Worm (Caenorhabditis elegans): ENCODE data around the gene H17B01.2.

H17B01.2 gene

DNA sequence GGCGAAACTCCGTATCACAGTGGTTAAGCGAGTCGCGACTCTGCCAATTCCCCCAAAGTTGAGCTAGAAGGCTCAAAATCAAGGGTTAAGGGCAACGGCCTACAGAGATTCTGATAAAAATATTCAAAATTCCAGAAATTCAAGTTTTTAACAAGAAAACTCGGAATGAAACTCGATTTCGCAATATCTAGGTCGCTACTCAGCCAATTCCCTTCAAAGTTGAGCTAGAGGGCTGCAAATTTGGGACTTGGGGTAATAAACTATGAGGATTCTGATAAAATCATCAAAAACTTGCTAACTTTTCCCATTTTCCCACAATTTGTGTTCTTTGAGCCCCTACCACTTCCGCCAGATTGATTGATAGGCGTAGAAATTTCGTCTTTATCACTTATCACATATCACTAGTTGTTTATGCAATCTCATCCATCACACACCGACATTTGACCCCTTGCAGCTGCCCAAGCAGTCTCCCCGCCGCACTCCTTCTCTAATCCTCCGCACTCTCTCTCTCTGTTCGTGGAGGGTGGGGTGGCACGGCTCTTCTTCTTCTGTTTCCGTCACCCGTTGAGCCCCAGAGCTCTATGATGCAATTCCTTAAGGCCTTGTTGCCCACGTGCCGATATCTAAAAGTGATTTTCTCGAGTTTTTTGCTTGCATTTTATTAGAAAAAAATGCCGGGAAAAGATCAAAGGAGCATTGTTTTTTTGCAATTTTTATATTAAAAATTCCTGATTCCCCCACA, 31.4 kb downstream of the H17B01.2 start (continued):
- TF ChIP-seq let-607 (tag; optimal IDR thresholded peaks at IDR 0.05) (no peak), ceh-40 (GFP tag; IDR thresholded peaks at IDR 0.05) (no peak), dpl-1 (GFP tag; optimal IDR thresholded peaks at IDR 0.05) (no peak)

- TF ChIP-seq hrde-1 (tag; optimal IDR thresholded peaks at IDR 0.05; ENCODE audit: borderline replicate concordance) (no peak), lsy-27 (tag; optimal IDR thresholded peaks at IDR 0.05; ENCODE audit: borderline replicate concordance, insufficient read depth) (no peak), ZK185.1 (tag; optimal IDR thresholded peaks at IDR 0.05; ENCODE audit: poor library complexity, severe bottlenecking) (no peak), F22D6.2 (tag; optimal IDR thresholded peaks at IDR 0.05) (no peak), ztf-22 (GFP tag; optimal IDR thresholded peaks at IDR 0.05) (no peak), lag-1 (GFP tag; IDR thresholded peaks at IDR 0.05) (no peak), mel-28 (tag; optimal IDR thresholded peaks at IDR 0.05; ENCODE audit: borderline replicate concordance) (no peak), F57A8.1 (GFP tag; optimal IDR thresholded peaks at IDR 0.05) (no peak), ztf-26 (tag; optimal IDR thresholded peaks at IDR 0.05) (no peak), mes-4 (tag; optimal IDR thresholded peaks at IDR 0.05) (no peak), efl-1 (GFP tag; optimal IDR thresholded peaks at IDR 0.05) (no peak), aptf-3 (GFP tag; IDR thresholded peaks at IDR 0.05) (no peak), nhr-120 (GFP tag; IDR thresholded peaks at IDR 0.05) (no peak), ztf-3 (GFP tag; optimal IDR thresholded peaks at IDR 0.05) (no peak), ztf-25 (GFP tag; IDR thresholded peaks at IDR 0.05) (no peak), ztf-6 (GFP tag; IDR thresholded peaks at IDR 0.05) (no peak), nfya-1 (tag; optimal IDR thresholded peaks at IDR 0.05; ENCODE audit: borderline replicate concordance, insufficient read depth) (no peak), die-1 (tag; optimal IDR thresholded peaks at IDR 0.05) (no peak), ceh-40 (GFP tag; IDR thresholded peaks at IDR 0.05) (no peak), madf-6 (GFP tag; IDR thresholded peaks at IDR 0.05) (no peak)
Observed at ce11 chrII:1503663-1504062, 33.3 kb downstream of the H17B01.2 start.

ce11 chrII:1504266-1504665, 33.9 kb downstream of the H17B01.2 start, which contains the start of gene fdgt-1:
TSS of gene fdgt-1 (plus strand) at chrII:1504566.
- TF ChIP-seq unc-62 (GFP tag; optimal IDR thresholded peaks at IDR 0.05) (no peak), F57C9.4 (tag; optimal IDR thresholded peaks at IDR 0.05) (no peak), ceh-79 (tag; optimal IDR thresholded peaks at IDR 0.05) (no peak), snpc-3.4 (tag; optimal IDR thresholded peaks at IDR 0.05) (no peak), ceh-40 (GFP tag; IDR thresholded peaks at IDR 0.05) (no peak), ets-4 (GFP tag; optimal IDR thresholded peaks at IDR 0.05) (no peak), nfya-2 (GFP tag; IDR thresholded peaks at IDR 0.05) (no peak), ceh-27 (GFP tag; optimal IDR thresholded peaks at IDR 0.05) (no peak), aptf-3 (GFP tag; IDR thresholded peaks at IDR 0.05) (no peak), unc-130 (GFP tag; optimal IDR thresholded peaks at IDR 0.05) (no peak), F22D6.2 (tag; optimal IDR thresholded peaks at IDR 0.05) (no peak), ZK185.1 (tag; optimal IDR thresholded peaks at IDR 0.05; ENCODE audit: poor library complexity, severe bottlenecking) (no peak), rpc-1 (optimal IDR thresholded peaks at IDR 0.05) (no peak), rpc-1 (tag; optimal IDR thresholded peaks at IDR 0.05) (no peak), ccch-3 (GFP tag; optimal IDR thresholded peaks at IDR 0.05) (no peak), ztf-6 (GFP tag; IDR thresholded peaks at IDR 0.05) (no peak), T07F8.4 (tag; optimal IDR thresholded peaks at IDR 0.05) (no peak), ztf-22 (GFP tag; optimal IDR thresholded peaks at IDR 0.05) (no peak), lsy-27 (tag; optimal IDR thresholded peaks at IDR 0.05; ENCODE audit: borderline replicate concordance, insufficient read depth) (no peak)
